Fruit fly (Drosophila melanogaster): ENCODE data around the gene yem.
A peak's percentile ranks its signal among the peaks of the same experiment; 100 is the strongest.

yem gene

dm6 chr3R:29116167-29116725 lies 6.4 kb downstream of the yem start, which contains the start of gene Atg14 (continued):
- TF ChIP-seq CG4282 (GFP tag; optimal IDR thresholded peaks at IDR 0.05) (no peak), CG13287 (GFP tag; IDR thresholded peaks at IDR 0.05; ENCODE audit: partially characterized antibody) (peak; percentile 97), CG2129 (GFP tag; IDR thresholded peaks at IDR 0.05; ENCODE audit: partially characterized antibody) (peak; percentile 55; the same call in 1 of the 2 replicates), CG34376 (GFP tag; optimal IDR thresholded peaks at IDR 0.05) (peak; percentile 54), CG12155 (GFP tag; optimal IDR thresholded peaks at IDR 0.05) (peak; percentile 18), CG17612 (GFP tag; IDR thresholded peaks at IDR 0.05) (no peak), B-H2 (GFP tag; optimal IDR thresholded peaks at IDR 0.05) (peak; percentile 86), Hmr (GFP tag; optimal IDR thresholded peaks at IDR 0.05) (peak; percentile 30), CG31365 (tag; optimal IDR thresholded peaks at IDR 0.05) (no peak), CG15696 (tag; optimal IDR thresholded peaks at IDR 0.05) (no peak), CG34224 (GFP tag; IDR thresholded peaks at IDR 0.05; ENCODE audit: partially characterized antibody) (peak; percentile 99), vnd (GFP tag; IDR thresholded peaks at IDR 0.05; ENCODE audit: partially characterized antibody) (peak; percentile 92), CG32772 (GFP tag; IDR thresholded peaks at IDR 0.05) (no peak), CG7839 (tag; optimal IDR thresholded peaks at IDR 0.05) (peak; percentile 12), HLH54F (GFP tag; optimal IDR thresholded peaks at IDR 0.05) (peak; percentile 3), CG12659 (GFP tag; optimal IDR thresholded peaks at IDR 0.05) (peak; percentile 58), CG17829 (tag; optimal IDR thresholded peaks at IDR 0.05) (peak; percentile 34), BEAF-32 (GFP tag; optimal IDR thresholded peaks at IDR 0.05) (peak; percentile 85), nau (GFP tag; optimal IDR thresholded peaks at IDR 0.05) (no peak), Abd-B (GFP tag; optimal IDR thresholded peaks at IDR 0.05) (peak; percentile 11), Xrp1 (GFP tag; IDR thresholded peaks at IDR 0.05) (peak; percentile 44; the same call in 1 of the 2 replicates), HLH3B (GFP tag; IDR thresholded peaks at IDR 0.05) (no peak), her (GFP tag; optimal IDR thresholded peaks at IDR 0.05) (no peak), dpn (GFP tag; optimal IDR thresholded peaks at IDR 0.05) (peak in 1 of 2 experiments; percentile 36), CG2678 (tag; optimal IDR thresholded peaks at IDR 0.05) (peak; percentile 19), hb (GFP tag; IDR thresholded peaks at IDR 0.05; ENCODE audit: partially characterized antibody) (peak; percentile 95), nerfin-2 (GFP tag; IDR thresholded peaks at IDR 0.05; ENCODE audit: partially characterized antibody) (peak; percentile 98), Sin3A (optimal IDR thresholded peaks at IDR 0.05) (peak; percentile 11), CG15514 (GFP tag; optimal IDR thresholded peaks at IDR 0.05) (peak; percentile 47), CG14710 (tag; optimal IDR thresholded peaks at IDR 0.05) (peak; percentile 53), Fer2 (tag; optimal IDR thresholded peaks at IDR 0.05) (no peak), Dad (GFP tag; optimal IDR thresholded peaks at IDR 0.05) (peak; percentile 6), CG7786 (GFP tag; optimal IDR thresholded peaks at IDR 0.05) (no peak), CG4854 (GFP tag; optimal IDR thresholded peaks at IDR 0.05) (no peak), HmgD (GFP tag; optimal IDR thresholded peaks at IDR 0.05) (no peak), Sry-δ (GFP tag; optimal IDR thresholded peaks at IDR 0.05) (peak; percentile 59), crc (GFP tag; optimal IDR thresholded peaks at IDR 0.05) (no peak), MBD-R2 (GFP tag; IDR thresholded peaks at IDR 0.05) (peak; percentile 58), trh (GFP tag; optimal IDR thresholded peaks at IDR 0.05) (no peak), ase (GFP tag; IDR thresholded peaks at IDR 0.05) (no peak), TFAM (GFP tag; optimal IDR thresholded peaks at IDR 0.05) (no peak), tna (GFP tag; IDR thresholded peaks at IDR 0.05; ENCODE audit: partially characterized antibody) (peak; percentile 98), zfh2 (GFP tag; optimal IDR thresholded peaks at IDR 0.05) (no peak), NfI (GFP tag; optimal IDR thresholded peaks at IDR 0.05) (peak; percentile 40), Xbp1 (GFP tag; optimal IDR thresholded peaks at IDR 0.05) (peak; percentile 15), Dref (GFP tag; IDR thresholded peaks at IDR 0.05) (peak; percentile 93), btn (GFP tag; optimal IDR thresholded peaks at IDR 0.05) (no peak), Rfx (GFP tag; IDR thresholded peaks at IDR 0.05) (peak; percentile 41; the same call in 1 of the 2 replicates), Dbx (GFP tag; IDR thresholded peaks at IDR 0.05) (peak; percentile 9; the same call in 1 of the 3 replicates), grau (tag; optimal IDR thresholded peaks at IDR 0.05) (peak; percentile 35)

Measured in whole organism, embryonic.